Worm (Caenorhabditis elegans) whole organism, L1 larva: ENCODE data around the gene clec-238.
"Not testable (repeated sequence)": the region's sequence is repeated elsewhere in the genome, so short reads cannot be mapped to it uniquely, and the experiment has no call there.

ENCODE experiments used
- C04F5.9 ChIP-seq: sonication (generic microtip); optimal IDR thresholded peaks from 2 replicates; lab custom pipeline; 2016; ENCODE audit warnings: missing genetic modification characterization, missing compliant biosample characterization
- C16A3.4 ChIP-seq: fragments of 150-350 bp; optimal IDR thresholded peaks from 2 replicates; lab custom pipeline; 2014; ENCODE audit warnings: missing biosample characterization, missing genetic modification characterization
- alr-1 ChIP-seq: fragments of 200-800 bp; sonication (Bioruptor generic); optimal IDR thresholded peaks from 2 replicates; lab custom pipeline; 2018; ENCODE audit warnings: borderline replicate concordance, mild to moderate bottlenecking, missing genetic modification characterization, missing compliant biosample characterization
- aly-2 ChIP-seq: fragments of 150-350 bp; optimal IDR thresholded peaks from 2 replicates; lab custom pipeline; 2014; ENCODE audit warnings: missing biosample characterization, missing genetic modification characterization
- ceh-8 ChIP-seq: fragments of 200-800 bp; sonication (Bioruptor generic); optimal IDR thresholded peaks from 2 replicates; lab custom pipeline; 2018; ENCODE audit warnings: mild to moderate bottlenecking, missing genetic modification characterization, moderate library complexity, missing compliant biosample characterization
- ceh-82 ChIP-seq, 3 experiments: fragments of 150-350 bp in 1 of 3; sonication (generic microtip) in 2 of 3; optimal IDR thresholded peaks; 2 replicates each; lab custom pipeline; 2014 to 2017; ENCODE audit warnings: missing biosample characterization in 3 of 3, missing genetic modification characterization in 3 of 3
- ceh-88 ChIP-seq: fragments of 200-800 bp; sonication (Bioruptor generic); IDR thresholded peaks from 2 replicates; pipeline ENCODE4 v1.3.6; 2022; ENCODE audit warnings: missing genetic modification characterization, missing compliant biosample characterization
- egl-13 ChIP-seq: sonication (generic microtip); optimal IDR thresholded peaks from 2 replicates; lab custom pipeline; 2016; ENCODE audit warnings: missing genotype, missing genetic modification reagents, missing genetic modification characterization, missing compliant biosample characterization
- elt-3 ChIP-seq, 6 experiments: fragments of 150-350 bp in 1 of 6; sonication (generic microtip); optimal IDR thresholded peaks; 2 replicates each; lab custom pipeline; 2017 to 2018; ENCODE audit warnings: missing biosample characterization in 6 of 6, missing genetic modification characterization in 6 of 6, inconsistent platforms in 1 of 6
- fkh-8 ChIP-seq: sonication (generic microtip); optimal IDR thresholded peaks from 2 replicates; lab custom pipeline; 2016; ENCODE audit warnings: mild to moderate bottlenecking, missing genetic modification characterization, missing compliant biosample characterization
- fos-1 ChIP-seq: fragments of 150-350 bp; optimal IDR thresholded peaks from 2 replicates; lab custom pipeline; 2014; ENCODE audit warnings: missing biosample characterization, missing genetic modification characterization
- hlh-4 ChIP-seq: sonication (generic microtip); optimal IDR thresholded peaks from 2 replicates; lab custom pipeline; 2016; ENCODE audit warnings: mild to moderate bottlenecking, missing genetic modification characterization, missing compliant biosample characterization
- lin-13 ChIP-seq: fragments of 150-350 bp; optimal IDR thresholded peaks from 2 replicates; lab custom pipeline; 2014; ENCODE audit warnings: missing biosample characterization, missing genetic modification reagents, missing genetic modification characterization
- lin-15B ChIP-seq: fragments of 150-350 bp; sonication (generic microtip); optimal IDR thresholded peaks from 3 replicates; lab custom pipeline; 2014; ENCODE audit warnings: missing biosample characterization, missing genetic modification characterization
- lin-35 ChIP-seq, 2 experiments: fragments of 150-350 bp; optimal IDR thresholded peaks; 2 replicates each; lab custom pipeline; 2014; ENCODE audit warnings: missing biosample characterization in 2 of 2, missing genetic modification characterization in 2 of 2, missing genetic modification reagents in 2 of 2
- lin-39 ChIP-seq: fragments of 150-350 bp; optimal IDR thresholded peaks from 2 replicates; lab custom pipeline; 2014; ENCODE audit warnings: missing biosample characterization, missing genetic modification reagents, missing genetic modification characterization
- lir-3 ChIP-seq: sonication (generic microtip); optimal IDR thresholded peaks from 2 replicates; lab custom pipeline; 2016; ENCODE audit warnings: mild to moderate bottlenecking, missing genetic modification characterization, moderate library complexity, missing compliant biosample characterization; ENCODE audit not compliant: poor library complexity
- mab-9 ChIP-seq: fragments of 200-800 bp; sonication (Bioruptor generic); IDR thresholded peaks from 2 replicates; pipeline ENCODE4 v1.3.6; 2022; ENCODE audit warnings: missing genetic modification reagents, missing genetic modification characterization, missing compliant biosample characterization
- mef-2 ChIP-seq: fragments of 150-350 bp; optimal IDR thresholded peaks from 2 replicates; lab custom pipeline; 2014; ENCODE audit warnings: missing biosample characterization, missing genetic modification characterization
- nhr-11 ChIP-seq: fragments of 150-350 bp; optimal IDR thresholded peaks from 2 replicates; lab custom pipeline; 2014; ENCODE audit warnings: missing biosample characterization, missing genetic modification characterization
- nhr-19 ChIP-seq: fragments of 200-800 bp; sonication (Bioruptor generic); conservative IDR thresholded peaks from 2 replicates; pipeline ENCODE4 v1.3.6; 2022; ENCODE audit warnings: missing genetic modification characterization, missing compliant biosample characterization
- nhr-237 ChIP-seq: fragments of 150-350 bp; optimal IDR thresholded peaks from 2 replicates; lab custom pipeline; 2014; ENCODE audit warnings: missing biosample characterization, missing genetic modification characterization
- nhr-47 ChIP-seq: sonication (generic microtip); optimal IDR thresholded peaks from 2 replicates; lab custom pipeline; 2016; ENCODE audit warnings: mild to moderate bottlenecking, missing genetic modification characterization, moderate library complexity, missing compliant biosample characterization
- nhr-85 ChIP-seq: sonication (generic microtip); peaks from one replicate; lab custom pipeline; 2016; ENCODE audit warnings: missing genetic modification characterization, inconsistent platforms, missing compliant biosample characterization
- nhr-90 ChIP-seq: sonication (generic microtip); optimal IDR thresholded peaks from 2 replicates; lab custom pipeline; 2016; ENCODE audit warnings: mild to moderate bottlenecking, missing genetic modification characterization, missing compliant biosample characterization; ENCODE audit not compliant: poor library complexity
- pax-3 ChIP-seq: fragments of 200-800 bp; sonication (Bioruptor generic); optimal IDR thresholded peaks from 2 replicates; lab custom pipeline; 2018; ENCODE audit warnings: mild to moderate bottlenecking, missing genetic modification characterization, moderate library complexity, missing compliant biosample characterization
- pqm-1 ChIP-seq: sonication (generic microtip); optimal IDR thresholded peaks from 3 replicates; lab custom pipeline; 2017; ENCODE audit warnings: missing biosample characterization, missing genetic modification characterization
- snpc-4 ChIP-seq: fragments of 150-350 bp; optimal IDR thresholded peaks from 2 replicates; lab custom pipeline; 2014; ENCODE audit warnings: missing biosample characterization, missing genetic modification characterization
- snu-23 ChIP-seq: sonication (generic microtip); optimal IDR thresholded peaks from 2 replicates; lab custom pipeline; 2016; ENCODE audit warnings: missing genetic modification characterization, missing compliant biosample characterization
- sup-37 ChIP-seq: fragments of 200-800 bp; sonication (Bioruptor generic); optimal IDR thresholded peaks from 2 replicates; lab custom pipeline; 2018; ENCODE audit warnings: mild to moderate bottlenecking, missing genetic modification characterization, missing compliant biosample characterization
- tlp-1 ChIP-seq: fragments of 150-350 bp; optimal IDR thresholded peaks from 2 replicates; lab custom pipeline; 2014; ENCODE audit warnings: missing biosample characterization, missing genetic modification characterization
- unc-30 ChIP-seq: sonication (generic microtip); optimal IDR thresholded peaks from 2 replicates; lab custom pipeline; 2017; ENCODE audit warnings: missing biosample characterization, missing genetic modification characterization
- unc-62 ChIP-seq: fragments of 150-350 bp; optimal IDR thresholded peaks from 2 replicates; lab custom pipeline; 2014; ENCODE audit warnings: missing biosample characterization, missing genetic modification reagents, missing genetic modification characterization
- unc-98 ChIP-seq: fragments of 200-800 bp; sonication (Bioruptor generic); IDR thresholded peaks from 2 replicates; pipeline ENCODE4 v1.3.6; 2022; ENCODE audit warnings: missing genetic modification characterization, missing compliant biosample characterization
- vab-15 ChIP-seq: sonication (generic microtip); optimal IDR thresholded peaks from 2 replicates; lab custom pipeline; 2017; ENCODE audit warnings: missing genotype, mild to moderate bottlenecking, missing genetic modification characterization, missing compliant biosample characterization
- zag-1 ChIP-seq: fragments of 150-350 bp; optimal IDR thresholded peaks from 2 replicates; lab custom pipeline; 2014; ENCODE audit warnings: missing biosample characterization, missing genetic modification characterization
- ztf-4 ChIP-seq: fragments of 150-350 bp; optimal IDR thresholded peaks from 2 replicates; lab custom pipeline; 2014; ENCODE audit warnings: missing biosample characterization, missing genetic modification characterization

clec-238 gene

ce11 chrV:16927345-16927744 lies 24.3 kb upstream of the clec-238 start, which contains the start of gene Y102A5C.36 (continued):
- TF ChIP-seq hlh-4 (tag; lab: Kevin White, UChicago) = no peak
- TF ChIP-seq snpc-4 (tag; lab: Kevin White, UChicago) = no peak
- no peak for TF ChIP-seq unc-98 (GFP tag; lab: Robert Waterston, UW)
- TF ChIP-seq egl-13 = no peak

ce11 chrV:16938731-16939130 lies 12.9 kb upstream of the clec-238 start, which contains the start of gene fbxa-148:
Gene fbxa-148 (plus strand): TSS chrV:16939031.
- TF ChIP-seq nhr-11, vab-15, nhr-90 (tag; lab: Kevin White, UChicago): not testable (repeated sequence)

- not testable (repeated sequence) for TF ChIP-seq ceh-8 (GFP tag; lab: Kevin White, UChicago); mab-9 (GFP tag; lab: Robert Waterston, UW); egl-13
Observed at ce11 chrV:16948011-16948410, 3.6 kb upstream of the clec-238 start, which contains the start of gene fbxa-112. Gene fbxa-112 (minus strand): TSS chrV:16948111.

DNA sequence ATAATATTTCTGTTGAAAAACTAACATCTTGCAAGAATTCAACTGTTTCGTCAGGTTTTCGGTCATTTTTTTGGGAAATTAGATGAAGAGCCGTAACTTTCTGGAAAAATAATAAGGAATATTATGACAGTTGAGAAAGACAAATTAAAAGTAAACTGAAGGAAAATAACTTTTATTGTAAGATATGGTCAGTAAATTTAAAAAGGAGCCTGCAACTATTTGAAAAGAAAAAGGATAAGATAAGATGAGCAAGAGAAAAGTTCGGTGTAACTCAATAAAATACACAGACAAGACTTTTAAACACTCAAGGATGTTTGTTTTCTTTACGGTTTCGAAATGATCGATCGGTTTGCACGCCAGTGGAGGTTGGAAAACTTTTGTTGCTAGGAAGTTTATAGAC lies 2.0 kb upstream of the clec-238 start, which contains the start of gene fbxa-111:
TSS of gene fbxa-111 (minus strand) at position 101 of the 400 bp plus-strand sequence.
- TF ChIP-seq nhr-47; nhr-85 (tag; lab: Kevin White, UChicago); ceh-88 (GFP tag; lab: Robert Waterston, UW): not testable (repeated sequence)

ce11 chrV:16950036-16950435 lies 1.6 kb upstream of the clec-238 start:
- TF ChIP-seq mef-2 (no peak), unc-62 (GFP tag; lab: Kevin White, UChicago) (no peak), ceh-82 (tag; optimal IDR thresholded peaks at IDR 0.05; lab: Kevin White, UChicago) (no peak), pax-3 (tag; lab: Kevin White, UChicago) (no peak), tlp-1 (tag; lab: Kevin White, UChicago) (no peak), aly-2 (tag; lab: Kevin White, UChicago) (no peak), nhr-19 (GFP tag; lab: Robert Waterston, UW) (no peak)

DNA sequence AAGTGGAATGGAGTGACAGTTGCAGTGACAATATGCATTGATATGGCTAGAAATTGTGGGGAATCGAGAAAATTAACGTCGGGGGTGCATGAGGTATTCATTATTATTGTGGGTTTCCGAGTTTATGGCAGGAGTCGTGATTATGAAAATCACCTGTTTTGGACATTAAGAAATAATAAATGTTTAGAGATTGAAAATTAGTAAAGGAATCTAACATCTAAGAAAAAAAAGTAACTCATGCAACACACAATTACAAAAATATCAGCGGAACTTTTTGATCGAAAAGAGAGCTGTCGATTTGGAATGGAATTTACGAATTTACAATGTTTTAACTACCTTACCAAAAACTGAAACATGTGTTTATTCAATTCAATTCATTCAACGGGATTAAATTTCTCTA lies 3.2 kb downstream of the clec-238 start, which contains the start of gene srh-206:
TSS of gene srh-206 (minus strand) at position 101 of the 400 bp plus-strand sequence.
- TF ChIP-seq fos-1 (tag; lab: Kevin White, UChicago) (no peak), C04F5.9 (tag; lab: Kevin White, UChicago) (no peak), nhr-11 (tag; lab: Kevin White, UChicago) (no peak), C16A3.4 (tag; lab: Kevin White, UChicago) (no peak), zag-1 (tag; lab: Kevin White, UChicago) (no peak), lir-3 (no peak), ztf-4 (tag; lab: Kevin White, UChicago) (no peak), unc-30 (no peak), lin-39 (no peak), ceh-88 (GFP tag; lab: Robert Waterston, UW) (no peak), lin-13 (GFP tag; lab: Kevin White, UChicago) (no peak), fkh-8 (tag; lab: Kevin White, UChicago) (no peak), pqm-1 (tag; lab: Kevin White, UChicago) (no peak), sup-37 (no peak), snu-23 (GFP tag; lab: Kevin White, UChicago) (no peak), elt-3 (tag; optimal IDR thresholded peaks at IDR 0.05; lab: Kevin White, UChicago) (no peak), lin-15B (tag; lab: Kevin White, UChicago) (no peak), alr-1 (tag; lab: Kevin White, UChicago) (no peak), lin-35 (GFP tag; optimal IDR thresholded peaks at IDR 0.05; lab: Kevin White, UChicago) (no peak), nhr-237 (no peak)
